Fruit fly (Drosophila melanogaster): ENCODE results near the gene Tsp26A.

The Tsp26A gene

DNA sequence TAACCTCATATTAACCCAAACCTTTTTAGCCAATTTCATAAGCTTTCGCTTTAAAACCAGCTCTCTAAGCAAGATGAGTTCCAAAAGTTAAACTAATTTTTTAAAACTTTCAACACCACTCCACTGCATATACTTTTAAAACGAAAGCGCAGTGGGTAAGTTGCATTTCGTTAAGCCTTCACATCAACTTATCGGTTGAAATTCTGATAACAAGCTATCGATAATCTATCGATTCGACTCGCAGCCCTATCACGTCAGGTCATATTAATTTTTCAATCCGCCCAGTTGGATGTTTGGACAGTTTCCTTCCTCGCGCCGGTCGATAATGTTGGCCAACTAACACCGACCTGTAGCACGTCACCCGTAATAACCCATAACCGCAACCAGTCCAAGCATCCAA is 13.9 kb upstream of the Tsp26A start, which contains the start of gene ifc (continued):
- TF ChIP-seq CG3407 (GFP tag; optimal IDR thresholded peaks at IDR 0.05) (no peak), bowl (GFP tag; IDR thresholded peaks at IDR 0.05) (no peak), TFAM (GFP tag; optimal IDR thresholded peaks at IDR 0.05) (no peak), CG13624 (GFP tag; optimal IDR thresholded peaks at IDR 0.05) (peak; percentile 81), yki (optimal IDR thresholded peaks at IDR 0.05) (no peak), scrt (GFP tag; optimal IDR thresholded peaks at IDR 0.05) (peak; percentile 62), HLH3B (GFP tag; IDR thresholded peaks at IDR 0.05) (no peak), kni (GFP tag; optimal IDR thresholded peaks at IDR 0.05) (no peak), CG18599 (GFP tag; optimal IDR thresholded peaks at IDR 0.05) (peak; percentile 52), prd (optimal IDR thresholded peaks at IDR 0.05) (no peak), prd (GFP tag; IDR thresholded peaks at IDR 0.05) (no peak), CG9215 (GFP tag; IDR thresholded peaks at IDR 0.05) (no peak), CG4360 (GFP tag; IDR thresholded peaks at IDR 0.05) (no peak), twi (tag; optimal IDR thresholded peaks at IDR 0.05) (no peak), CG10654 (GFP tag; optimal IDR thresholded peaks at IDR 0.05) (peak; percentile 42), Nf-YB (GFP tag; optimal IDR thresholded peaks at IDR 0.05) (peak; percentile 19), Atf6 (GFP tag; IDR thresholded peaks at IDR 0.05) (no peak), CG6683 (GFP tag; optimal IDR thresholded peaks at IDR 0.05) (no peak), crp (GFP tag; optimal IDR thresholded peaks at IDR 0.05) (peak in 1 of 2 experiments; percentile 55), CG42726 (GFP tag; IDR thresholded peaks at IDR 0.05; ENCODE audit: partially characterized antibody) (no peak), Ssrp (tag; optimal IDR thresholded peaks at IDR 0.05) (peak; percentile 61), sens-2 (GFP tag; IDR thresholded peaks at IDR 0.05) (no peak), CG10147 (GFP tag; optimal IDR thresholded peaks at IDR 0.05) (no peak), CG7963 (GFP tag; IDR thresholded peaks at IDR 0.05; ENCODE audit: partially characterized antibody) (no peak), Camta (GFP tag; optimal IDR thresholded peaks at IDR 0.05) (peak; percentile 71), HLH4C (GFP tag; IDR thresholded peaks at IDR 0.05; ENCODE audit: partially characterized antibody) (no peak), E2f1 (GFP tag; IDR thresholded peaks at IDR 0.05) (no peak), CG34422 (GFP tag; IDR thresholded peaks at IDR 0.05) (no peak), CG6254 (GFP tag; optimal IDR thresholded peaks at IDR 0.05) (peak; percentile 0), Ravus (GFP tag; IDR thresholded peaks at IDR 0.05) (no peak), gsb (GFP tag; IDR thresholded peaks at IDR 0.05) (no peak), lilli (GFP tag; optimal IDR thresholded peaks at IDR 0.05) (peak; percentile 76), sisA (GFP tag; IDR thresholded peaks at IDR 0.05) (no peak), lmd (GFP tag; IDR thresholded peaks at IDR 0.05) (no peak), Dad (GFP tag; optimal IDR thresholded peaks at IDR 0.05) (peak; percentile 69), bab2 (GFP tag; optimal IDR thresholded peaks at IDR 0.05) (peak; percentile 49), Dip2 (GFP tag; IDR thresholded peaks at IDR 0.05) (no peak), CG3163 (GFP tag; optimal IDR thresholded peaks at IDR 0.05) (peak; percentile 51), Dp (GFP tag; optimal IDR thresholded peaks at IDR 0.05) (peak; percentile 63), NC2β (GFP tag; optimal IDR thresholded peaks at IDR 0.05) (peak; percentile 55), CG10543 (GFP tag; optimal IDR thresholded peaks at IDR 0.05) (peak; percentile 32), zfh1 (GFP tag; IDR thresholded peaks at IDR 0.05) (no peak), peb (GFP tag; IDR thresholded peaks at IDR 0.05) (no peak), Ada2b (GFP tag; IDR thresholded peaks at IDR 0.05) (no peak), Bdp1 (GFP tag; optimal IDR thresholded peaks at IDR 0.05) (peak; percentile 39), CG34224 (GFP tag; IDR thresholded peaks at IDR 0.05; ENCODE audit: partially characterized antibody) (no peak), dm (GFP tag; optimal IDR thresholded peaks at IDR 0.05) (peak; percentile 70), CG17385 (GFP tag; optimal IDR thresholded peaks at IDR 0.05) (peak; percentile 35), CG10267 (tag; optimal IDR thresholded peaks at IDR 0.05) (peak; percentile 77), CG1792 (GFP tag; optimal IDR thresholded peaks at IDR 0.05) (peak; percentile 51), cwo (GFP tag; optimal IDR thresholded peaks at IDR 0.05) (no peak), odd (GFP tag; optimal IDR thresholded peaks at IDR 0.05) (no peak)
